Worm (Caenorhabditis elegans) whole organism, L4 larva: Measurements from ENCODE around the gene nspc-4.

Source experiments
- F10B5.3 ChIP-seq: sonication (generic microtip); optimal IDR thresholded peaks from 2 replicates; lab custom pipeline; 2016; ENCODE audit warnings: mild to moderate bottlenecking, missing genetic modification characterization, missing compliant biosample characterization
- F44E2.7 ChIP-seq: fragments of 200-800 bp; sonication (Bioruptor generic); IDR thresholded peaks from 2 replicates; pipeline ENCODE4 v2.1.2; 2022; ENCODE audit warnings: missing genetic modification characterization, missing compliant biosample characterization
- Y75B8A.6 ChIP-seq: fragments of 200-800 bp; sonication (Bioruptor generic); IDR thresholded peaks from 2 replicates; pipeline ENCODE4 v1.3.6; 2022; ENCODE audit warnings: missing genetic modification reagents, missing genetic modification characterization, missing compliant biosample characterization
- arid-1 ChIP-seq: fragments of 200-800 bp; sonication (Bioruptor generic); conservative IDR thresholded peaks from 2 replicates; pipeline ENCODE4 v1.3.6; 2022; ENCODE audit warnings: missing genetic modification reagents, missing genetic modification characterization, missing compliant biosample characterization
- daf-12 ChIP-seq: fragments of 150-350 bp; optimal IDR thresholded peaks from 2 replicates; lab custom pipeline; 2014; ENCODE audit warnings: missing biosample characterization, missing genetic modification reagents, missing genetic modification characterization
- dve-1 ChIP-seq: sonication (generic microtip); optimal IDR thresholded peaks from 2 replicates; lab custom pipeline; 2017; ENCODE audit warnings: antibody characterized with exemption, mild to moderate bottlenecking, missing genetic modification characterization, missing compliant biosample characterization; ENCODE audit not compliant: insufficient read depth
- mxl-3 ChIP-seq: fragments of 200-800 bp; sonication (Bioruptor generic); optimal IDR thresholded peaks from 2 replicates; lab custom pipeline; 2018; ENCODE audit warnings: mild to moderate bottlenecking, missing genetic modification characterization, missing compliant biosample characterization
- nhr-76 ChIP-seq: fragments of 150-350 bp; optimal IDR thresholded peaks from 2 replicates; lab custom pipeline; 2014; ENCODE audit warnings: missing biosample characterization, missing genetic modification characterization
- pqm-1 ChIP-seq: sonication (generic microtip); optimal IDR thresholded peaks from 2 replicates; lab custom pipeline; 2017; ENCODE audit warnings: missing biosample characterization, missing genetic modification characterization
- saeg-2 ChIP-seq: fragments of 200-800 bp; sonication (Bioruptor generic); IDR thresholded peaks from 2 replicates; pipeline ENCODE4 v1.3.6; 2022; ENCODE audit warnings: missing genetic modification reagents, missing genetic modification characterization, missing compliant biosample characterization
- snpc-4 ChIP-seq: fragments of 150-350 bp; optimal IDR thresholded peaks from 2 replicates; lab custom pipeline; 2014; ENCODE audit warnings: missing biosample characterization, missing genetic modification characterization

DNA sequence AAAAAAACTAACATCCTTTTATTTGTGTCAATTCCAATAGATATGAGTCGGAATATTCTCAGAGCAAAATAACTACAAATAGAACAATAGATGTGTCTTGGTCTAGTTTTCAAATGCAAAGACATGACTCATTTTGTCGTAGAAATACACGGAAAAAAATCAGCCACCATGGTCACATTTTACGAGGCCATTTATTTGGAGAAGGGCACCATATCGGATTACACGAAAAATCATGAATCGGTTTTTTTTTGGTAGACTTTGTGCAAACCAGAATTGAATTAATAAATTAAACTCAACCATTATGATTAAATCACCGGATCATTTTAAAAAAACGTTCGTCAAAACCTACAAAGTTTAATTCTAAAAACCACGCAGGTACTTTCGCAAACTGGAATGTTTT lies 17.8 kb downstream of the nspc-4 start, which contains the start of gene H03E18.2:
- TF ChIP-seq dve-1 (tag; lab: Kevin White, UChicago) (no peak), saeg-2 (no peak), nhr-76 (tag; lab: Kevin White, UChicago) (no peak), daf-12 (tag; lab: Kevin White, UChicago) (no peak), Y75B8A.6 (GFP tag; lab: Robert Waterston, UW) (no peak), snpc-4 (tag; lab: Kevin White, UChicago) (no peak), mxl-3 (GFP tag; lab: Kevin White, UChicago) (no peak), arid-1 (GFP tag; lab: Robert Waterston, UW) (no peak), F44E2.7 (GFP tag; lab: Robert Waterston, UW) (no peak), pqm-1 (tag; lab: Kevin White, UChicago) (no peak), F10B5.3 (tag; lab: Kevin White, UChicago) (no peak)
